Worm (Caenorhabditis elegans): ENCODE data around the gene clec-199.

DNA sequence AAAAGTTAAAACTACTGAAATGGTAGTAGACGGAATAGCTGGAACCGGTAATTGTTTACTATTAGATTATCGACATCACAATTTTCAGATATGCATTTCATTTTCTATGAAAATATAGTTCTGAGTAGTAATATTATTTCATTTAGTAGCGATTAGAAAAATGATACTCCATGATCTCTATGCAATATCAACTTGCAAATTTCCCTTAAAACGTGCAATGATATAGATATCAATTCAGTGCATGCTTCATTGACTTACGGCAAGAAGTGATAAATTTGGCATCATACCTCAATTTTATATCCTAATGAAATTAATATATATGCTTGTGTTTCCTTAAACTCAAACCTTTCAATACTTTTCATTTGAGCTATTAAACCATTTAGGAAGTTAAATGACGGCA, 9.0 kb upstream of the clec-199 start, which contains the start of gene C49C3.21:
- TF ChIP-seq nhr-12 (tag; optimal IDR thresholded peaks at IDR 0.05) (no peak), dsc-1 (tag; optimal IDR thresholded peaks at IDR 0.05) (no peak), sup-37 (GFP tag; optimal IDR thresholded peaks at IDR 0.05) (no peak), nhr-76 (tag; optimal IDR thresholded peaks at IDR 0.05) (no peak), zag-1 (tag; optimal IDR thresholded peaks at IDR 0.05) (no peak), ztf-4 (tag; optimal IDR thresholded peaks at IDR 0.05) (no peak), Y116A8C.19 (tag; optimal IDR thresholded peaks at IDR 0.05; ENCODE audit: borderline replicate concordance) (no peak)
